Fruit fly (Drosophila melanogaster) whole organism, embryonic: ENCODE data around the gene corolla.

ENCODE experiments used
- Atf-2 ChIP-seq: fragments of 200-800 bp; sonication (Bioruptor generic); optimal IDR thresholded peaks from 2 replicates; lab custom pipeline; 2016; ENCODE audit warnings: missing biosample characterization, missing genetic modification characterization
- CG11398 ChIP-seq: fragments of 200-800 bp; sonication (Bioruptor generic); optimal IDR thresholded peaks from 2 replicates; lab custom pipeline; 2016; ENCODE audit warnings: missing biosample characterization, missing genetic modification characterization
- CG11695 ChIP-seq: fragments of 200-800 bp; sonication (Bioruptor generic); IDR thresholded peaks from 3 replicates; pipeline ENCODE4 v1.3.6; 2022; ENCODE audit warnings: missing biosample characterization, missing genetic modification characterization
- CG12236 ChIP-seq: fragments of 200-800 bp; sonication (Bioruptor generic); optimal IDR thresholded peaks from 2 replicates; lab custom pipeline; 2016; ENCODE audit warnings: missing biosample characterization, missing genetic modification characterization
- CG12659 ChIP-seq: fragments of 200-800 bp; sonication (Bioruptor generic); optimal IDR thresholded peaks from 3 replicates; lab custom pipeline; 2017; ENCODE audit warnings: mild to moderate bottlenecking, missing biosample characterization, missing genetic modification reagents, missing genetic modification characterization
- CG13894 ChIP-seq: fragments of 200-800 bp; sonication (Bioruptor generic); optimal IDR thresholded peaks from 3 replicates; lab custom pipeline; 2018; ENCODE audit warnings: missing biosample characterization, mild to moderate bottlenecking, missing genetic modification characterization, moderate library complexity
- CG1529 ChIP-seq: fragments of 200-800 bp; sonication (Bioruptor generic); optimal IDR thresholded peaks from 3 replicates; lab custom pipeline; 2018; ENCODE audit warnings: missing biosample characterization, missing genetic modification characterization
- CG1647 ChIP-seq: fragments of 200-800 bp; sonication (Bioruptor generic); optimal IDR thresholded peaks from 3 replicates; lab custom pipeline; 2016; ENCODE audit warnings: missing biosample characterization, missing genetic modification characterization
- CG18599 ChIP-seq: fragments of 200-800 bp; sonication (Bioruptor generic); optimal IDR thresholded peaks from 3 replicates; lab custom pipeline; 2017; ENCODE audit warnings: missing biosample characterization, missing genetic modification characterization, mild to moderate bottlenecking, moderate library complexity, missing genetic modification reagents
- CG2120 ChIP-seq: fragments of 200-800 bp; sonication (Bioruptor generic); optimal IDR thresholded peaks from 3 replicates; lab custom pipeline; 2016; ENCODE audit warnings: missing biosample characterization, missing genetic modification characterization
- CG2678 ChIP-seq: fragments of 200-800 bp; sonication (Bioruptor generic); optimal IDR thresholded peaks from 3 replicates; lab custom pipeline; 2019; ENCODE audit warnings: missing biosample characterization, mild to moderate bottlenecking, missing genetic modification characterization, moderate library complexity
- CG30403 ChIP-seq: fragments of 200-800 bp; sonication (Bioruptor generic); optimal IDR thresholded peaks from 3 replicates; lab custom pipeline; 2016; ENCODE audit warnings: missing biosample characterization, missing genetic modification characterization
- CG31365 ChIP-seq: fragments of 200-800 bp; sonication (Bioruptor generic); optimal IDR thresholded peaks from 2 replicates; lab custom pipeline; 2018; ENCODE audit warnings: missing biosample characterization, mild to moderate bottlenecking, missing genetic modification characterization
- CG32772 ChIP-seq: fragments of 200-800 bp; sonication (Bioruptor generic); IDR thresholded peaks from 2 replicates; pipeline ENCODE4 v1.3.6; 2022; ENCODE audit warnings: missing biosample characterization, missing genetic modification characterization
- CG3726 ChIP-seq: fragments of 200-800 bp; sonication (Bioruptor generic); IDR thresholded peaks from 3 replicates; pipeline ENCODE4, ENCODE4 v1.3.6; 2022; ENCODE audit warnings: missing biosample characterization, missing genetic modification characterization
- CG3995 ChIP-seq: fragments of 200-800 bp; sonication (Bioruptor generic); optimal IDR thresholded peaks from 3 replicates; lab custom pipeline; 2016; ENCODE audit warnings: missing biosample characterization, missing genetic modification characterization
- CG42726 ChIP-seq: fragments of 200-800 bp; sonication (Bioruptor generic); IDR thresholded peaks from 2 replicates; pipeline ENCODE4 v1.3.6; 2022; ENCODE audit warnings: missing biosample characterization, missing genetic modification characterization; ENCODE audit not compliant: partially characterized antibody
- CG4730 ChIP-seq: fragments of 200-800 bp; sonication (Bioruptor generic); IDR thresholded peaks from 2 replicates; pipeline ENCODE4 v1.3.6; 2022; ENCODE audit warnings: missing biosample characterization, missing genetic modification characterization
- CG5953 ChIP-seq: fragments of 200-800 bp; sonication (Bioruptor generic); IDR thresholded peaks from 2 replicates; pipeline ENCODE4 v1.3.6; 2022; ENCODE audit warnings: missing biosample characterization, missing genetic modification characterization
- CG6765 ChIP-seq: fragments of 200-800 bp; sonication (Bioruptor generic); optimal IDR thresholded peaks from 3 replicates; lab custom pipeline; 2017; ENCODE audit warnings: missing biosample characterization, mild to moderate bottlenecking, missing genetic modification characterization
- CG8388 ChIP-seq: fragments of 200-800 bp; sonication (Bioruptor generic); optimal IDR thresholded peaks from 2 replicates; lab custom pipeline; 2019; ENCODE audit warnings: missing biosample characterization, mild to moderate bottlenecking, missing genetic modification characterization, moderate library complexity
- CG8478 ChIP-seq: fragments of >200 bp; optimal IDR thresholded peaks from 2 replicates; lab custom pipeline; 2018
- CG9437 ChIP-seq: fragments of 200-800 bp; sonication (Bioruptor generic); optimal IDR thresholded peaks from 2 replicates; lab custom pipeline; 2018; ENCODE audit warnings: missing biosample characterization, mild to moderate bottlenecking, missing genetic modification characterization
- Drgx ChIP-seq: fragments of 200-800 bp; sonication (Bioruptor generic); IDR thresholded peaks from 2 replicates; pipeline ENCODE4 v1.3.6; 2022; ENCODE audit warnings: missing biosample characterization, missing genetic modification characterization
- Fer2 ChIP-seq: fragments of 200-800 bp; sonication (Bioruptor generic); optimal IDR thresholded peaks from 2 replicates; lab custom pipeline; 2018; ENCODE audit warnings: missing biosample characterization, mild to moderate bottlenecking, missing genetic modification characterization, moderate library complexity
- Fer3 ChIP-seq: fragments of 200-800 bp; sonication (Bioruptor generic); optimal IDR thresholded peaks from 2 replicates; lab custom pipeline; 2018; ENCODE audit warnings: missing biosample characterization, mild to moderate bottlenecking, missing genetic modification characterization, moderate library complexity
- Hmx ChIP-seq: fragments of 200-800 bp; sonication (Bioruptor generic); optimal IDR thresholded peaks from 2 replicates; lab custom pipeline; 2016; ENCODE audit warnings: missing biosample characterization, missing genetic modification characterization
- NC2α ChIP-seq: fragments of 200-800 bp; sonication (Bioruptor generic); optimal IDR thresholded peaks from 2 replicates; lab custom pipeline; 2016; ENCODE audit warnings: missing biosample characterization, missing genetic modification characterization
- Pdp1 ChIP-seq, 2 experiments: fragments of 200-800 bp; sonication (Bioruptor generic); optimal IDR thresholded peaks; 3 replicates each; lab custom pipeline; 2016; ENCODE audit warnings: missing biosample characterization in 2 of 2, missing genetic modification characterization in 2 of 2, mild to moderate bottlenecking in 1 of 2, moderate library complexity in 1 of 2
- Ptx1 ChIP-seq: fragments of 200-800 bp; sonication (Bioruptor generic); IDR thresholded peaks from 2 replicates; pipeline ENCODE4 v1.3.6; 2022; ENCODE audit warnings: missing biosample characterization, missing genetic modification characterization
- Sin3A ChIP-seq: fragments of >200 bp; optimal IDR thresholded peaks from 2 replicates; lab custom pipeline; 2018
- YL-1 ChIP-seq: fragments of 200-800 bp; sonication (Bioruptor generic); optimal IDR thresholded peaks from 3 replicates; lab custom pipeline; 2017; ENCODE audit warnings: missing biosample characterization, mild to moderate bottlenecking, missing genetic modification characterization
- ato ChIP-seq: fragments of 200-800 bp; sonication (Bioruptor generic); IDR thresholded peaks from 2 replicates; pipeline ENCODE4 v1.3.6; 2022; ENCODE audit warnings: missing biosample characterization, missing genetic modification characterization; ENCODE audit not compliant: partially characterized antibody
- chn ChIP-seq: fragments of 200-800 bp; sonication (Bioruptor generic); optimal IDR thresholded peaks from 2 replicates; lab custom pipeline; 2016; ENCODE audit warnings: missing biosample characterization, missing genetic modification characterization
- crp ChIP-seq, 2 experiments: fragments of 200-800 bp; sonication (Bioruptor generic); optimal IDR thresholded peaks; 2 replicates in 1 of 2; 3 replicates in 1 of 2; lab custom pipeline; 2017; ENCODE audit warnings: missing biosample characterization in 2 of 2, missing genetic modification characterization in 2 of 2, mild to moderate bottlenecking in 1 of 2, moderate library complexity in 1 of 2
- dmrt11E ChIP-seq: fragments of 200-800 bp; sonication (Bioruptor generic); optimal IDR thresholded peaks from 3 replicates; lab custom pipeline; 2018; ENCODE audit warnings: missing biosample characterization, mild to moderate bottlenecking, missing genetic modification characterization, moderate library complexity
- ems ChIP-seq: fragments of 200-800 bp; sonication (Bioruptor generic); optimal IDR thresholded peaks from 3 replicates; lab custom pipeline; 2016; ENCODE audit warnings: missing biosample characterization, missing genetic modification characterization
- gt ChIP-seq: fragments of 200-800 bp; sonication (Bioruptor generic); IDR thresholded peaks from 2 replicates; pipeline ENCODE4 v1.3.6; 2022; ENCODE audit warnings: missing biosample characterization, missing genetic modification characterization
- h ChIP-seq: fragments of >200 bp; optimal IDR thresholded peaks from 2 replicates; lab custom pipeline; 2017
- hkb ChIP-seq, 2 experiments: fragments of 200-800 bp in 1 of 2; fragments of >200 bp in 1 of 2; sonication (Bioruptor generic) in 1 of 2; IDR thresholded peaks in 1 of 2; optimal IDR thresholded peaks in 1 of 2; 2 replicates each; pipeline versions ENCODE4 v1.3.6 to Lab custom; 2017 to 2022; ENCODE audit warnings: missing biosample characterization in 1 of 2, missing genetic modification characterization in 1 of 2
- nmo ChIP-seq: fragments of 200-800 bp; sonication (Bioruptor generic); optimal IDR thresholded peaks from 2 replicates; lab custom pipeline; 2018; ENCODE audit warnings: missing biosample characterization, mild to moderate bottlenecking, missing genetic modification characterization, moderate library complexity
- pnt ChIP-seq: fragments of 200-800 bp; sonication (Bioruptor generic); optimal IDR thresholded peaks from 3 replicates; lab custom pipeline; 2016; ENCODE audit warnings: missing biosample characterization, missing genetic modification characterization
- repo ChIP-seq: fragments of 200-800 bp; sonication (Bioruptor generic); optimal IDR thresholded peaks from 2 replicates; lab custom pipeline; 2016; ENCODE audit warnings: missing biosample characterization, missing genetic modification characterization
- sim ChIP-seq: fragments of 200-800 bp; sonication (Bioruptor generic); IDR thresholded peaks from 2 replicates; pipeline ENCODE4 v1.3.6; 2022; ENCODE audit warnings: missing biosample characterization, missing genetic modification characterization
- tin ChIP-seq: fragments of 200-800 bp; sonication (Bioruptor generic); optimal IDR thresholded peaks from 3 replicates; lab custom pipeline; 2016; ENCODE audit warnings: missing biosample characterization, missing genetic modification characterization
- trh ChIP-seq: fragments of 200-800 bp; sonication (Bioruptor generic); optimal IDR thresholded peaks from 2 replicates; lab custom pipeline; 2016; ENCODE audit warnings: missing biosample characterization, missing genetic modification characterization
- vnd ChIP-seq: fragments of 200-800 bp; sonication (Bioruptor generic); IDR thresholded peaks from 3 replicates; pipeline ENCODE4 v1.3.6; 2022; ENCODE audit warnings: missing biosample characterization, missing genetic modification characterization; ENCODE audit not compliant: partially characterized antibody
- vvl ChIP-seq: fragments of 200-800 bp; sonication (Bioruptor generic); IDR thresholded peaks from 2 replicates; pipeline ENCODE4 v1.3.6; 2022; ENCODE audit warnings: missing biosample characterization, missing genetic modification characterization
- wor ChIP-seq: fragments of 200-800 bp; sonication (Bioruptor generic); IDR thresholded peaks from 2 replicates; pipeline ENCODE4 v1.3.6; 2022; ENCODE audit warnings: missing biosample characterization, missing genetic modification characterization
- yki ChIP-seq: fragments of >200 bp; optimal IDR thresholded peaks from 3 replicates; lab custom pipeline; 2018
- zfh1 ChIP-seq: fragments of 200-800 bp; sonication (Bioruptor generic); IDR thresholded peaks from 3 replicates; pipeline ENCODE4 v1.3.6; 2022; ENCODE audit warnings: missing biosample characterization, missing genetic modification characterization

Gene corolla

dm6 chrX:17631996-17632612 is at the start of gene corolla, which contains the start of gene ND-24 (continued):
- TF ChIP-seq gt (peak; percentile 62; the same call in 1 of the 2 replicates), ems (GFP tag; lab: Kevin White, UChicago) (peak; percentile 83), CG2120 (GFP tag; lab: Kevin White, UChicago) (peak; percentile 93), Sin3A (peak; percentile 75), CG31365 (tag; lab: Kevin White, UChicago) (no peak), repo (peak; percentile 51), CG4730 (GFP tag; lab: Robert Waterston, UW) (peak; percentile 87), Ptx1 (GFP tag; lab: Robert Waterston, UW) (peak; percentile 92), chn (GFP tag; lab: Kevin White, UChicago) (peak; percentile 86), CG8388 (GFP tag; lab: Kevin White, UChicago) (peak; percentile 75), CG9437 (GFP tag; lab: Kevin White, UChicago) (peak; percentile 50), h (lab: Kevin White, UChicago) (no peak), tin (GFP tag; lab: Kevin White, UChicago) (peak; percentile 89), CG12236 (GFP tag; lab: Kevin White, UChicago) (peak; percentile 48), zfh1 (peak; percentile 89), CG12659 (GFP tag; lab: Kevin White, UChicago) (peak; percentile 87), trh (GFP tag; lab: Kevin White, UChicago) (peak; percentile 80), CG1647 (GFP tag; lab: Kevin White, UChicago) (peak; percentile 87), Fer2 (tag; lab: Kevin White, UChicago) (peak; percentile 52), vnd (GFP tag; lab: Robert Waterston, UW) (peak; percentile 85), sim (GFP tag; lab: Robert Waterston, UW) (peak; percentile 79), YL-1 (peak; percentile 17), nmo (GFP tag; lab: Kevin White, UChicago) (peak; percentile 84), NC2α (GFP tag; lab: Kevin White, UChicago) (peak; percentile 62), Fer3 (peak; percentile 82), CG32772 (peak; percentile 91), dmrt11E (tag; lab: Kevin White, UChicago) (peak; percentile 81), CG3726 (GFP tag; lab: Robert Waterston, UW) (0 out of 3 replicates have a peak, but pooled peaks have one; percentile 66), wor (GFP tag; lab: Robert Waterston, UW) (peak; percentile 77), CG13894 (peak; percentile 85), CG3995 (GFP tag; lab: Kevin White, UChicago) (peak; percentile 92), CG42726 (GFP tag; lab: Robert Waterston, UW) (peak; percentile 74), CG30403 (peak; percentile 93), pnt (GFP tag; lab: Kevin White, UChicago) (peak; percentile 83), Drgx (GFP tag; lab: Robert Waterston, UW) (peak; percentile 72), Hmx (GFP tag; lab: Kevin White, UChicago) (peak; percentile 54), CG1529 (GFP tag; lab: Kevin White, UChicago) (peak; percentile 52), yki (lab: Kevin White, UChicago) (no peak), crp (GFP tag; optimal IDR thresholded peaks at IDR 0.05; lab: Kevin White, UChicago) (peak; percentile 72 to 93), CG5953 (GFP tag; lab: Robert Waterston, UW) (peak; percentile 69), CG8478 (no peak), CG6765 (peak; percentile 60), hkb (optimal IDR thresholded peaks at IDR 0.05; lab: Kevin White, UChicago) (no peak), hkb (GFP tag; IDR thresholded peaks at IDR 0.05; lab: Robert Waterston, UW) (peak; percentile 85), CG11695 (peak; percentile 77), Atf-2 (peak; percentile 71), CG18599 (GFP tag; lab: Kevin White, UChicago) (peak; percentile 81), CG2678 (tag; lab: Kevin White, UChicago) (no peak), vvl (peak; percentile 93), ato (peak; percentile 49), Pdp1 (GFP tag; optimal IDR thresholded peaks at IDR 0.05; lab: Kevin White, UChicago) (peak; percentile 86 to 90), CG11398 (GFP tag; lab: Kevin White, UChicago) (peak; percentile 31)
